Fruit fly (Drosophila melanogaster): ENCODE data around the gene CtsK1.

The CtsK1 gene

dm6 chr3L:14006704-14007126 is 12.7 kb downstream of the CtsK1 start (continued):
- TF ChIP-seq CG12155 (GFP tag; optimal IDR thresholded peaks at IDR 0.05) (no peak), wdn (GFP tag; IDR thresholded peaks at IDR 0.05) (no peak), tll (GFP tag; optimal IDR thresholded peaks at IDR 0.05) (no peak), CG8388 (GFP tag; optimal IDR thresholded peaks at IDR 0.05) (no peak), CG9215 (GFP tag; IDR thresholded peaks at IDR 0.05) (peak; percentile 95), Nf-YB (GFP tag; optimal IDR thresholded peaks at IDR 0.05) (no peak), CG9876 (GFP tag; optimal IDR thresholded peaks at IDR 0.05) (no peak), NFAT (GFP tag; IDR thresholded peaks at IDR 0.05) (no peak), Sox100B (GFP tag; optimal IDR thresholded peaks at IDR 0.05) (no peak), CG18476 (GFP tag; optimal IDR thresholded peaks at IDR 0.05) (no peak), CG32767 (GFP tag; IDR thresholded peaks at IDR 0.05) (0 out of 2 replicates have a peak, but pooled peaks have one; percentile 6), Doc3 (GFP tag; IDR thresholded peaks at IDR 0.05; ENCODE audit: partially characterized antibody) (no peak), CG11723 (GFP tag; optimal IDR thresholded peaks at IDR 0.05) (no peak), twi (tag; optimal IDR thresholded peaks at IDR 0.05) (no peak), CG10543 (GFP tag; optimal IDR thresholded peaks at IDR 0.05) (no peak), CG14710 (tag; optimal IDR thresholded peaks at IDR 0.05) (peak; percentile 7), Awh (GFP tag; IDR thresholded peaks at IDR 0.05) (no peak), CG2129 (GFP tag; IDR thresholded peaks at IDR 0.05; ENCODE audit: partially characterized antibody) (no peak), luna (GFP tag; optimal IDR thresholded peaks at IDR 0.05) (no peak), crp (GFP tag; optimal IDR thresholded peaks at IDR 0.05) (no peak), CG2116 (GFP tag; optimal IDR thresholded peaks at IDR 0.05) (no peak), Sry-δ (GFP tag; optimal IDR thresholded peaks at IDR 0.05) (peak; percentile 73), fd64A (GFP tag; optimal IDR thresholded peaks at IDR 0.05) (no peak), CG18262 (tag; optimal IDR thresholded peaks at IDR 0.05) (no peak), sr (GFP tag; IDR thresholded peaks at IDR 0.05) (0 out of 3 replicates have a peak, but pooled peaks have one; percentile 28), CG34376 (GFP tag; optimal IDR thresholded peaks at IDR 0.05) (peak; percentile 7), Mad (GFP tag; optimal IDR thresholded peaks at IDR 0.05) (no peak), Scr (GFP tag; IDR thresholded peaks at IDR 0.05; ENCODE audit: partially characterized antibody) (no peak), CG8089 (GFP tag; optimal IDR thresholded peaks at IDR 0.05) (no peak), CG17186 (GFP tag; optimal IDR thresholded peaks at IDR 0.05) (no peak), bbx (GFP tag; IDR thresholded peaks at IDR 0.05; ENCODE audit: partially characterized antibody) (no peak), Doc2 (GFP tag; IDR thresholded peaks at IDR 0.05) (no peak), Camta (GFP tag; optimal IDR thresholded peaks at IDR 0.05) (no peak), E2f1 (GFP tag; IDR thresholded peaks at IDR 0.05) (no peak), CG2120 (GFP tag; optimal IDR thresholded peaks at IDR 0.05) (peak; percentile 45), CG12219 (GFP tag; optimal IDR thresholded peaks at IDR 0.05) (no peak), ac (GFP tag; optimal IDR thresholded peaks at IDR 0.05) (no peak), CG32772 (GFP tag; IDR thresholded peaks at IDR 0.05) (no peak), CG17359 (tag; optimal IDR thresholded peaks at IDR 0.05) (peak; percentile 1), CG13287 (GFP tag; IDR thresholded peaks at IDR 0.05; ENCODE audit: partially characterized antibody) (peak; percentile 53; the same call in 1 of the 2 replicates), BtbVII (GFP tag; optimal IDR thresholded peaks at IDR 0.05) (no peak), row (GFP tag; IDR thresholded peaks at IDR 0.05) (peak; percentile 67), CG18599 (GFP tag; optimal IDR thresholded peaks at IDR 0.05) (no peak), sens (GFP tag) (no peak), Dad (GFP tag; optimal IDR thresholded peaks at IDR 0.05) (no peak), ftz-f1 (GFP tag; optimal IDR thresholded peaks at IDR 0.05) (no peak), HLH3B (GFP tag; IDR thresholded peaks at IDR 0.05) (no peak), maf-S (GFP tag; optimal IDR thresholded peaks at IDR 0.05) (no peak), crc (GFP tag; optimal IDR thresholded peaks at IDR 0.05) (no peak), fd3F (GFP tag; optimal IDR thresholded peaks at IDR 0.05) (no peak), Dbx (GFP tag; IDR thresholded peaks at IDR 0.05) (no peak)

All from whole organism, embryonic.